Fruit fly (Drosophila melanogaster): ENCODE measurements around the gene Samuel.

The Samuel gene

dm6 chr2L:11051644-11052492 is 14.9 kb downstream of the Samuel start:
- no peak for TF ChIP-seq CG17801 (GFP tag; optimal IDR thresholded peaks at IDR 0.05; ENCODE audit: partially characterized antibody)

DNA sequence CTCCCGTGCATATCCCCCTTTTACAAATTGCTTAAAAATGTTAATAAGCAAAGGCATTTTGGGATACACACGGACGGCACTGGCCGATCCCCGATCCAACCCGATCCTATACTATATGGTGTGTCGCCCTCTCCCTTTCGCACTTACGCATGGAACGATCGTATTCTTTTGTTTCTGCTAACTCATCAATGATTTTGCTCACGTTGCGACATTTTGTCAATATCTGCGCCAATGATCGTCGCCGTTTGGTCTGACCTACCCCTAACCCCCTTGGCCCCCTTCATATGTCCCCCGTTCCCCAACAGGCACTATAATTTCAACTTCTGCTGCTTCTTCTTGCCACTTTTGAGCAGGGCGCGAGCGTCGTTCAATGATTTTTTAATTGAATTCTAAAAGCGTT is 17.1 kb downstream of the Samuel start:
- TF ChIP-seq CG17801 (GFP tag; optimal IDR thresholded peaks at IDR 0.05; ENCODE audit: partially characterized antibody), result no peak

- no peak for TF ChIP-seq CG17801 (GFP tag; optimal IDR thresholded peaks at IDR 0.05; ENCODE audit: partially characterized antibody)
These were observed 18.5 kb downstream of the Samuel start for dm6 chr2L:11048307-11048706.

DNA sequence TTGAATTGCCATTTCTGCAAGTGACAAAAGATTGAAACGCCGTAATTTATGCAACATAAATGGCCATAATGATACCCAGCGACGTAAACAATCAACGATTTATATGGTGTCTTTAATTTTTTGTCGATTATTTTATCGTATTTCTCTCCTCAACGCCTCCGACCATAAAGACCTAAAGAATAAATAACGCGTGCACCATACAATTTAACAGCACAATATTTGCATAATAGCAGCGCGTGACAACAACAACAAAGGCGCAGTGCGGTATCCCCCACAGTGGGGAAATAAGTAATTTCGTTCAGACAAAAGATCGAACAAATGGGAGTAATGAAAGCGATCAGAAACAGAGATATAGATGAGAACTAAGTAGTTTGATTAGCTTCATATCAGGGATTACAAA is 20.7 kb downstream of the Samuel start:
- no peak for TF ChIP-seq CG17801 (GFP tag; optimal IDR thresholded peaks at IDR 0.05; ENCODE audit: partially characterized antibody)

DNA sequence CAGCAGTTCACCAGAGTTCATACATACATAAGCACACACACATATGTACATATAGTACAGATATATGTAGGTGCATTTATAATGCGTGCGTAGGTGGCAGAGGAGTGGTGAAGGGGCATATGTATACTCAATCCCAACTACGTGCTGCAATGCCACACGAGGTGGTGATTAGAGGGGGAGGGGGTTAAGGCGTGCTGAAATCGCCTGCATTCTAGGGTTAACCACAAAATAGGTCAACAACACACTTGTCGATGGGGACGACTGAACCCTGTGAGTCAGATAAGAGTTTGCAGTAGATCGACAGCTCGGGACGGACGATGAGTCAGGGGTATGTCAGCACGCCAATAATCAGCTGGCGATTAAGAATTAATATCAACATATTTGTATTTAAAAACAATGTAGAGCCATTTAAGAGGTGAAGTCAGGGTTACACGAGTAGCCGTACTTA is 21.3 kb downstream of the Samuel start:
- TF ChIP-seq CG17801 (GFP tag; optimal IDR thresholded peaks at IDR 0.05; ENCODE audit: partially characterized antibody), result no peak

- TF ChIP-seq CG17801 (GFP tag; optimal IDR thresholded peaks at IDR 0.05; ENCODE audit: partially characterized antibody), result peak; percentile 20
These were observed 21.9 kb downstream of the Samuel start for dm6 chr2L:11044678-11045466.

DNA sequence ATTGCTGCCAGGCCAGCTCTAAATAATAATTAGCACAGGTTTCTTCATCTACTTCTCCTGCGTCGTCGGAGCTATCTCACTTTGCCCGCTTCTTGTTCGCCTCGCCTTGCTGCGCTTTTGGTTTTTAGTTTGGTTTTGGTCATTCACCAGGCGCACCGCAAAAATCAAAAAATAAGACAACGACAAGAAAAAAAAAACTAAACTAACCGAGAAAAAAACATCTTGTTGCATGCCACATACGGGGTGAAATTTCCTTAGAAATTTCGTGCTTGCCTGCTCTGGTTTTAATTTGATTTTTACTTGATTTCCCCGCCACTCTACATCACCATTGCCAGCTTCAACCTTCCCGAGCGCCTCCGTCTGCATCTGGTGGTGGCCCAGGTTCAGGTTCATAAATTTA is 25.0 kb downstream of the Samuel start:
- TF ChIP-seq CG17801 (GFP tag; optimal IDR thresholded peaks at IDR 0.05; ENCODE audit: partially characterized antibody), result no peak

- no peak for TF ChIP-seq CG17801 (GFP tag; optimal IDR thresholded peaks at IDR 0.05; ENCODE audit: partially characterized antibody)
These were observed 25.7 kb downstream of the Samuel start for dm6 chr2L:11041074-11041473.

DNA sequence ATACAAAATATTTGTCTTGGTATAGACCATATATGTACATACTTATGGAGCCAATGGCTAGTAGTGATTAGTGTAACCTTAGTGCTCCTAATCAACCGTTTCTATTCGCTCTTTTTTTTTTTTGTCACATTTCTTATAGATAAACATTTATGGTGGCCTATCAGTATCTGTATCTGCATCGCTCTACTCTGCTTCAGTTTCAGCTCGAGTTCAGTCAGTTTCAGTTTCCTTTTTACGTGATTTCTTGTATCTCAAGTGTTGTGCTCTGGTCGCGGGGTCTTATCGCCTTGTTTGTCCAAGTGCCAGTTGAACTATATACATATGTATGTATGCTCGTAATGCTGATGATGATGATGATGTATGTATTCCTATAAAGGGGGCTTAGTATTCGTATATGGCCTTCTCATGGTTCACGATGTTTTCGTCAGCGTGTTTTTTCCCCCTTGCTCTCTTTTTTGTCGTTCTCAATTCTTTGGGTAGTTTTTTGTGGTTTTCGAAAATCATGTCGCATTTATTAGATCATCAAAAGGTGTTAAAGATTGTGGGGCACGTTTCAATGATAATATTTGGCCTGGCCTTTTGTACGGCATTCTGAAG is 27.2 kb downstream of the Samuel start:
- TF ChIP-seq CG17801 (GFP tag; optimal IDR thresholded peaks at IDR 0.05; ENCODE audit: partially characterized antibody), result no peak

dm6 chr2L:11038918-11039317 is 27.9 kb downstream of the Samuel start:
- TF ChIP-seq CG17801 (GFP tag; optimal IDR thresholded peaks at IDR 0.05; ENCODE audit: partially characterized antibody), result no peak

DNA sequence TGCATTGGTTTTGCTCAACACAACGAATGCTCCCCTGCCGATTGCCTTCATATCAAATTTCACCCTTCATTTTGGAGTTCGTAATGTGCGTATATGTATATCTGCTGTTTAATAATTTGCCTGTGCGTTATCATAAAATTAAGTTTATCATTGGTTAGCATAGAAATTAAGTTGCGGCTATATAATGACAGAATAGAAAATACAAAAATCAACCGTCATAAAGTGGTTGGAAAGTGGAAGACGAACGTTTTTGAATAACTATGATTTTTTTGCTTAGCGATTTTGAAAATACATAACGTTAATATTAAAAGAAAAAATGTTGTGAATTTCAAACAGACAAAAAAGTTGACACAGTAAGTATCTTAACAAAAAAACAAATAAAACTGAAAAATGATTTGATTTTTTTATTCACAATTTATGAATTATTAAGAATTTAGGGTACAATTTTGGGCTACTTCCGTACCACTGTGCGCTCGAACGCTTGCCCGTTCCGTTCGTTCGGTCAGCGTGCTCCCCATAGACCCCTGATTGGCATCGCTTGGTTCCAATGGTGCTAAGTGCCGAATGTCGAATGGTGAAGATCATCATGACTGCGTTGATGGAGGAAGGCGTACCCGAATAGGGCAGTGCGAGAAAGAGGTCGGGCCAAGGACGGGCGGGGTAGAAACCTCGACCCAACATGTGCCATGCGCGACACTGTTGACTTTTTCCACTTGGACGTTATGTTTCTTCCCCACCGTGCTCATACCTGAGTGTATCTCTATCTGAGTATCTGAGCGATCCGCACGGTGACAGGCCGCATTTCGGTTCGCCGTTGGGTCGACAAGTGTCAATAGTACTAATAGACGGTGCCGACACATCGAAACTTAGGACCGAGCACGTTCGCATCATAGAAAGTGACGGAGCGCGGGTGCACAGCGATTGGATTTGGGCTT is 28.9 kb downstream of the Samuel start:
- TF ChIP-seq CG17801 (GFP tag; optimal IDR thresholded peaks at IDR 0.05; ENCODE audit: partially characterized antibody), result no peak

dm6 chr2L:11034495-11034894 is 32.3 kb downstream of the Samuel start, which contains the start of gene CG18666:
Gene CG18666 (plus strand): TSS chr2L:11034795.
- TF ChIP-seq CG17801 (GFP tag; optimal IDR thresholded peaks at IDR 0.05; ENCODE audit: partially characterized antibody), result peak; percentile 20

- TF ChIP-seq CG17801 (GFP tag; optimal IDR thresholded peaks at IDR 0.05; ENCODE audit: partially characterized antibody), result no peak
These were observed 34.4 kb downstream of the Samuel start for dm6 chr2L:11032285-11032970.
